Fruit fly (Drosophila melanogaster): ENCODE results near the gene CG3061.

Gene CG3061

dm6 chr3R:14011629-14012028, 20.5 kb upstream of the CG3061 start:
- no peak for TF ChIP-seq ttk (optimal IDR thresholded peaks at IDR 0.05)
- TF ChIP-seq h (optimal IDR thresholded peaks at IDR 0.05): no peak
- no peak for TF ChIP-seq psq (optimal IDR thresholded peaks at IDR 0.05)
- TF ChIP-seq Myc (optimal IDR thresholded peaks at IDR 0.05): no peak
- TF ChIP-seq Sin3A (optimal IDR thresholded peaks at IDR 0.05): no peak
- TF ChIP-seq insv (optimal IDR thresholded peaks at IDR 0.05): no peak

dm6 chr3R:14012478-14013146, 19.6 kb upstream of the CG3061 start:
- TF ChIP-seq psq (optimal IDR thresholded peaks at IDR 0.05) (no peak), ttk (optimal IDR thresholded peaks at IDR 0.05) (no peak), Sin3A (optimal IDR thresholded peaks at IDR 0.05) (no peak), h (optimal IDR thresholded peaks at IDR 0.05) (no peak), insv (optimal IDR thresholded peaks at IDR 0.05) (no peak), Myc (optimal IDR thresholded peaks at IDR 0.05) (no peak)

- TF ChIP-seq Myc (optimal IDR thresholded peaks at IDR 0.05) (no peak), psq (optimal IDR thresholded peaks at IDR 0.05) (no peak), h (optimal IDR thresholded peaks at IDR 0.05) (no peak), ttk (optimal IDR thresholded peaks at IDR 0.05) (no peak), insv (optimal IDR thresholded peaks at IDR 0.05) (no peak)
Measured at dm6 chr3R:14013827-14014488, 18.2 kb upstream of the CG3061 start.

- TF ChIP-seq h (optimal IDR thresholded peaks at IDR 0.05) (no peak), Sin3A (optimal IDR thresholded peaks at IDR 0.05) (no peak), insv (optimal IDR thresholded peaks at IDR 0.05) (no peak), Myc (optimal IDR thresholded peaks at IDR 0.05) (no peak), psq (optimal IDR thresholded peaks at IDR 0.05) (no peak), ttk (optimal IDR thresholded peaks at IDR 0.05) (no peak)
Measured at dm6 chr3R:14014580-14014979, 17.6 kb upstream of the CG3061 start.

dm6 chr3R:14016758-14017406, 15.3 kb upstream of the CG3061 start:
- TF ChIP-seq h (optimal IDR thresholded peaks at IDR 0.05) (no peak), Sin3A (optimal IDR thresholded peaks at IDR 0.05) (no peak), insv (optimal IDR thresholded peaks at IDR 0.05) (no peak)

- TF ChIP-seq ttk (optimal IDR thresholded peaks at IDR 0.05) (no peak), Sin3A (optimal IDR thresholded peaks at IDR 0.05) (no peak), psq (optimal IDR thresholded peaks at IDR 0.05) (no peak), h (optimal IDR thresholded peaks at IDR 0.05) (no peak)
Measured at dm6 chr3R:14017640-14018429, 14.3 kb upstream of the CG3061 start.

dm6 chr3R:14018430-14018786, 13.8 kb upstream of the CG3061 start:
- TF ChIP-seq Sin3A (optimal IDR thresholded peaks at IDR 0.05) (no peak), Myc (optimal IDR thresholded peaks at IDR 0.05) (no peak), psq (optimal IDR thresholded peaks at IDR 0.05) (no peak), h (optimal IDR thresholded peaks at IDR 0.05) (no peak), insv (optimal IDR thresholded peaks at IDR 0.05) (no peak), ttk (optimal IDR thresholded peaks at IDR 0.05) (no peak)

- TF ChIP-seq psq (optimal IDR thresholded peaks at IDR 0.05) (no peak), Sin3A (optimal IDR thresholded peaks at IDR 0.05) (no peak), h (optimal IDR thresholded peaks at IDR 0.05) (no peak), insv (optimal IDR thresholded peaks at IDR 0.05) (no peak), Myc (optimal IDR thresholded peaks at IDR 0.05) (no peak)
Measured at dm6 chr3R:14019407-14020050, 12.6 kb upstream of the CG3061 start.

dm6 chr3R:14020345-14021001, 11.7 kb upstream of the CG3061 start:
- TF ChIP-seq Sin3A (optimal IDR thresholded peaks at IDR 0.05): no peak
- TF ChIP-seq ttk (optimal IDR thresholded peaks at IDR 0.05): no peak

- TF ChIP-seq psq (optimal IDR thresholded peaks at IDR 0.05): no peak
Measured at dm6 chr3R:14024187-14024918, 7.8 kb upstream of the CG3061 start.

- TF ChIP-seq h (optimal IDR thresholded peaks at IDR 0.05): no peak
- no peak for TF ChIP-seq Myc (optimal IDR thresholded peaks at IDR 0.05)
- no peak for TF ChIP-seq ttk (optimal IDR thresholded peaks at IDR 0.05)
- TF ChIP-seq Sin3A (optimal IDR thresholded peaks at IDR 0.05): no peak
- no peak for TF ChIP-seq psq (optimal IDR thresholded peaks at IDR 0.05)
- no peak for TF ChIP-seq insv (optimal IDR thresholded peaks at IDR 0.05)
Measured at dm6 chr3R:14024919-14025387, 7.2 kb upstream of the CG3061 start.

All from Kc167 (cell line).